Worm (Caenorhabditis elegans): ENCODE measurements around the gene fbxa-190.
A peak's percentile ranks its signal among the peaks of the same experiment; 100 is the strongest.

fbxa-190 gene

DNA sequence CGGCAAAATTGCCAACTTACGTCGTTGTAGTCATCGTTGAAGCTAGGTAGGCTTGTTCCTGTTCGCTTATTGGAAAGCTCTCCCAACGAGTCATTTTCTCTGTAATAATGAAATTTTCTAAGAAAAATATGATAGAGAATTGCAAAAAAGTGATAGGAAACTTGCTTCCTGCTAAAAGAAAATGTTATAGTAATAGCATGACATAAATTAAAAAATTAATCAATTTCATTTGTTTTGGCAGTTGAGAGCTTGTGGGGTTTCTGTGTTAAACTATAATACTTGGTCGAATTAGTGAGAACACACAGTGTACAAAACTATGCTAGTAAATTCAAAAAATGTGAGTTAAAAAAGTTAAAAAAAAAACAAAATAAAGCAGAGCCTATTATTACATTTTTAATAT lies 42.0 kb upstream of the fbxa-190 start, which contains the start of gene F21E9.2:
TSS of gene F21E9.2 (minus strand) at position 101 of the 400 bp plus-strand sequence.
- no peak for TF ChIP-seq nhr-111 (GFP tag; optimal IDR thresholded peaks at IDR 0.05)
- TF ChIP-seq T20F7.1 (GFP tag; optimal IDR thresholded peaks at IDR 0.05), result no peak
- TF ChIP-seq daf-12 (tag; optimal IDR thresholded peaks at IDR 0.05), result no peak

DNA sequence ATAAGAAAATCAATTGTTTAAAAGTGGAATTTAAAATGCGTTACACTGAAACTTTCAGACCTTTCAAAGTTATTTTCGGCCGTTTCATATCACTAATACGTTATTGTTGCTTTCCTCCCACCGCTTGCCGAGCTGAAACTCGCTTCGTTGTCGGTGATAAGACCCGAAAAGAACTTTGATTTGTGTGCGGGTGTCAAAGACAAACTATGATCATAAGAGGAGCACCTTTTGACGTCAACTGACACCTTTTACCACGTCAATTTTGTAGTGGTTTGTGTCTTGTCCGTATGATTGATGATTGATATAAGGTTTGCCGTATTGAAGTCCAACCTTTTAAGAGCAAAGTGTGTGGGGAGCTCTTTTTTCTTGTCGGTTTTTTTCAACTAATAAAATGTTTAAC lies 34.8 kb upstream of the fbxa-190 start, which contains the start of gene ttr-37:
TSS of gene ttr-37 (minus strand) at position 167 of the 400 bp plus-strand sequence.
- peak; percentile 70 for TF ChIP-seq nhr-48 (tag; optimal IDR thresholded peaks at IDR 0.05)
- no peak for TF ChIP-seq F37D6.2 (tag; optimal IDR thresholded peaks at IDR 0.05)
- no peak for TF ChIP-seq mxl-2 (GFP tag; conservative IDR thresholded peaks at IDR 0.05)
- no peak for TF ChIP-seq F26F4.8 (GFP tag; conservative IDR thresholded peaks at IDR 0.05)
- TF ChIP-seq ZK546.5 (tag; optimal IDR thresholded peaks at IDR 0.05), result no peak
- TF ChIP-seq attf-4 (tag; optimal IDR thresholded peaks at IDR 0.05), result no peak
- no peak for TF ChIP-seq nhr-42 (GFP tag; IDR thresholded peaks at IDR 0.05)
- TF ChIP-seq rbr-2 (tag; optimal IDR thresholded peaks at IDR 0.05), result no peak
- no peak for TF ChIP-seq nhr-6 (tag; optimal IDR thresholded peaks at IDR 0.05)
- TF ChIP-seq spr-1 (tag; optimal IDR thresholded peaks at IDR 0.05), result no peak
- TF ChIP-seq hlh-11 (tag; optimal IDR thresholded peaks at IDR 0.05), result peak; percentile 91
- TF ChIP-seq duxl-1 (tag; optimal IDR thresholded peaks at IDR 0.05; ENCODE audit: poor library complexity), result no peak
- no peak for TF ChIP-seq nhr-111 (GFP tag; optimal IDR thresholded peaks at IDR 0.05)
- no peak for TF ChIP-seq daf-16 (GFP tag; optimal IDR thresholded peaks at IDR 0.05)
- peak; percentile 93 for TF ChIP-seq daf-16 (tag; optimal IDR thresholded peaks at IDR 0.05)
- TF ChIP-seq nhr-237 (tag; optimal IDR thresholded peaks at IDR 0.05), result no peak
- peak; percentile 90 for TF ChIP-seq dmd-6 (GFP tag; IDR thresholded peaks at IDR 0.05)
- no peak for TF ChIP-seq nhr-41 (GFP tag; IDR thresholded peaks at IDR 0.05)
- no peak for TF ChIP-seq F49E8.2 (tag; optimal IDR thresholded peaks at IDR 0.05; ENCODE audit: borderline replicate concordance)
- TF ChIP-seq zip-11 (GFP tag; IDR thresholded peaks at IDR 0.05), result no peak
- peak; percentile 44; the same call in 1 of the 2 replicates for TF ChIP-seq saeg-2 (GFP tag; IDR thresholded peaks at IDR 0.05)
- peak; percentile 65 for TF ChIP-seq nhr-102 (tag; optimal IDR thresholded peaks at IDR 0.05)
- peak; percentile 97 for TF ChIP-seq php-3 (GFP tag; IDR thresholded peaks at IDR 0.05)
- no peak for TF ChIP-seq ztf-7 (tag; optimal IDR thresholded peaks at IDR 0.05)
- no peak for TF ChIP-seq ceh-28 (tag; optimal IDR thresholded peaks at IDR 0.05)
- TF ChIP-seq mes-2 (tag; optimal IDR thresholded peaks at IDR 0.05; ENCODE audit: poor library complexity, severe bottlenecking), result peak; percentile 51
- peak; percentile 76 for TF ChIP-seq hlh-30 (tag; optimal IDR thresholded peaks at IDR 0.05; ENCODE audit: insufficient read depth)
- peak; percentile 82 for TF ChIP-seq nhr-77 (tag; optimal IDR thresholded peaks at IDR 0.05)
- peak; percentile 80 for TF ChIP-seq ceh-20 (GFP tag; IDR thresholded peaks at IDR 0.05)
- peak; percentile 98 for TF ChIP-seq nhr-28 (tag; optimal IDR thresholded peaks at IDR 0.05)
- TF ChIP-seq mep-1 (tag; optimal IDR thresholded peaks at IDR 0.05), result peak; percentile 45
- TF ChIP-seq T20F7.1 (GFP tag; optimal IDR thresholded peaks at IDR 0.05), result peak; percentile 33
- no peak for TF ChIP-seq unc-62 (GFP tag; optimal IDR thresholded peaks at IDR 0.05 in 1 of 2)
- TF ChIP-seq unc-62 (tag; optimal IDR thresholded peaks at IDR 0.05), result no peak
- TF ChIP-seq nhr-76 (tag; optimal IDR thresholded peaks at IDR 0.05), result no peak
- peak; percentile 84 for TF ChIP-seq pqm-1 (tag; optimal IDR thresholded peaks at IDR 0.05)
- peak; percentile 49 for TF ChIP-seq nhr-10 (tag; optimal IDR thresholded peaks at IDR 0.05)
- TF ChIP-seq zfp-2 (tag; optimal IDR thresholded peaks at IDR 0.05), result no peak
- peak in 1 of 2 experiments; percentile 69 for TF ChIP-seq hif-1 (tag; optimal IDR thresholded peaks at IDR 0.05)
- no peak for TF ChIP-seq zfp-3 (GFP tag; conservative IDR thresholded peaks at IDR 0.05)
- peak; percentile 85; the same call in 1 of the 2 replicates for TF ChIP-seq tra-1 (GFP tag; IDR thresholded peaks at IDR 0.05)
- no peak for TF ChIP-seq vab-7 (GFP tag; IDR thresholded peaks at IDR 0.05)
- peak; percentile 87 for TF ChIP-seq dve-1 (tag; optimal IDR thresholded peaks at IDR 0.05; ENCODE audit: insufficient read depth)
- peak; percentile 61 for TF ChIP-seq mdt-29 (GFP tag; IDR thresholded peaks at IDR 0.05)
- no peak for TF ChIP-seq mdl-1 (tag; optimal IDR thresholded peaks at IDR 0.05)
- no peak for TF ChIP-seq dmd-8 (GFP tag; IDR thresholded peaks at IDR 0.05)

Data from whole organism, L4 larva.